Worm (Caenorhabditis elegans) whole organism, late embryonic: ENCODE measurements around the gene acl-13.

ENCODE experiments used
- K09A11.1 ChIP-seq: sonication (generic microtip); optimal IDR thresholded peaks from 2 replicates; lab custom pipeline; 2017; ENCODE audit warnings: antibody characterized with exemption, mild to moderate bottlenecking, missing genetic modification characterization, missing compliant biosample characterization; ENCODE audit not compliant: insufficient read depth
- ama-1 ChIP-seq: fragments of 150-350 bp; optimal IDR thresholded peaks from 2 replicates; lab custom pipeline; 2014
- lin-11 ChIP-seq: fragments of 200-800 bp; sonication (Bioruptor generic); optimal IDR thresholded peaks from 2 replicates; lab custom pipeline; 2018; ENCODE audit warnings: mild to moderate bottlenecking, missing genetic modification characterization, missing compliant biosample characterization
- pha-4 ChIP-seq: fragments of 150-350 bp; optimal IDR thresholded peaks from 2 replicates; lab custom pipeline; 2018; ENCODE audit warnings: missing biosample characterization, missing genetic modification reagents, missing genetic modification characterization

ce11 chrIV:12438359-12438758, 28.1 kb downstream of the acl-13 start, which contains the start of gene clec-185:
- TF ChIP-seq pha-4 (tag; lab: Kevin White, UChicago), result no peak
- TF ChIP-seq K09A11.1 (tag; lab: Kevin White, UChicago), result no peak
- no peak for TF ChIP-seq lin-11
- no peak for TF ChIP-seq ama-1 (lab: Kevin White, UChicago)
